Fruit fly (Drosophila melanogaster) whole organism, embryonic: ENCODE data around the gene CG31798.
A peak's percentile ranks its signal among the peaks of the same experiment; 100 is the strongest.

ENCODE experiments used
- B-H1 ChIP-seq: fragments of 200-800 bp; sonication (Bioruptor generic); IDR thresholded peaks from 3 replicates; pipeline ENCODE4 v1.3.6; 2022; ENCODE audit warnings: missing biosample characterization, missing genetic modification characterization
- CG11093 ChIP-seq: fragments of 200-800 bp; sonication (Bioruptor generic); IDR thresholded peaks from 3 replicates; pipeline ENCODE4 v1.3.6; 2022; ENCODE audit warnings: missing biosample characterization, missing genetic modification characterization
- CG12219 ChIP-seq: fragments of 200-800 bp; sonication (Bioruptor generic); optimal IDR thresholded peaks from 3 replicates; lab custom pipeline; 2018; ENCODE audit warnings: missing biosample characterization, mild to moderate bottlenecking, missing genetic modification characterization
- CG1233 ChIP-seq: fragments of 200-800 bp; sonication (Bioruptor generic); optimal IDR thresholded peaks from 4 replicates; lab custom pipeline; 2018; ENCODE audit warnings: missing biosample characterization, mild to moderate bottlenecking, missing genetic modification characterization
- CG1603 ChIP-seq: fragments of 200-800 bp; sonication (Bioruptor generic); optimal IDR thresholded peaks from 2 replicates; lab custom pipeline; 2019; ENCODE audit warnings: missing biosample characterization, mild to moderate bottlenecking, missing genetic modification characterization, moderate library complexity
- CG18262 ChIP-seq: fragments of 200-800 bp; optimal IDR thresholded peaks from 3 replicates; lab custom pipeline; 2019; ENCODE audit warnings: missing biosample characterization, mild to moderate bottlenecking, missing genetic modification characterization, moderate library complexity
- CG2889 ChIP-seq: fragments of 200-800 bp; sonication (Bioruptor generic); IDR thresholded peaks from 3 replicates; pipeline ENCODE4 v1.3.6; 2022; ENCODE audit warnings: missing biosample characterization, missing genetic modification characterization
- CG34376 ChIP-seq: fragments of 200-800 bp; sonication (Bioruptor generic); optimal IDR thresholded peaks from 2 replicates; lab custom pipeline; 2018; ENCODE audit warnings: missing biosample characterization, mild to moderate bottlenecking, missing genetic modification characterization
- CG4328 ChIP-seq: fragments of 200-800 bp; sonication (Bioruptor generic); optimal IDR thresholded peaks from 3 replicates; lab custom pipeline; 2017; ENCODE audit warnings: missing biosample characterization, missing genetic modification reagents, missing genetic modification characterization
- CG4360 ChIP-seq: fragments of 200-800 bp; sonication (Bioruptor generic); IDR thresholded peaks from 2 replicates; pipeline ENCODE4 v1.3.6; 2022; ENCODE audit warnings: missing biosample characterization, missing genetic modification characterization
- CG6272 ChIP-seq: fragments of 200-800 bp; sonication (Bioruptor generic); IDR thresholded peaks from 2 replicates; pipeline ENCODE4 v1.3.6; 2022; ENCODE audit warnings: missing biosample characterization, missing genetic modification characterization
- CG6765 ChIP-seq: fragments of 200-800 bp; sonication (Bioruptor generic); optimal IDR thresholded peaks from 3 replicates; lab custom pipeline; 2017; ENCODE audit warnings: missing biosample characterization, mild to moderate bottlenecking, missing genetic modification characterization
- CG8290 ChIP-seq, 3 experiments: fragments of 200-800 bp; sonication (Bioruptor generic); optimal IDR thresholded peaks; 2 replicates each; lab custom pipeline; 2016 to 2019; ENCODE audit warnings: missing biosample characterization in 3 of 3, missing genetic modification characterization in 3 of 3, mild to moderate bottlenecking in 2 of 3, moderate library complexity in 1 of 3
- CG9797 ChIP-seq: fragments of 200-800 bp; sonication (Bioruptor generic); optimal IDR thresholded peaks from 3 replicates; lab custom pipeline; 2018; ENCODE audit warnings: missing biosample characterization, mild to moderate bottlenecking, missing genetic modification characterization
- CoRest ChIP-seq: fragments of 200-800 bp; sonication (Bioruptor generic); optimal IDR thresholded peaks from 3 replicates; lab custom pipeline; 2018; ENCODE audit warnings: missing biosample characterization, mild to moderate bottlenecking, missing genetic modification characterization, moderate library complexity
- Deaf1 ChIP-seq: fragments of 200-800 bp; optimal IDR thresholded peaks from 3 replicates; lab custom pipeline; 2019; ENCODE audit warnings: missing biosample characterization, mild to moderate bottlenecking, missing genetic modification characterization, moderate library complexity
- E2f2 ChIP-seq: fragments of 200-800 bp; sonication (Bioruptor generic); IDR thresholded peaks from 2 replicates; pipeline ENCODE4 v1.3.6; 2022; ENCODE audit warnings: missing biosample characterization, missing genetic modification characterization
- Fer1 ChIP-seq: fragments of 200-800 bp; sonication (Bioruptor generic); optimal IDR thresholded peaks from 2 replicates; lab custom pipeline; 2017; ENCODE audit warnings: missing biosample characterization, mild to moderate bottlenecking, missing genetic modification characterization
- Fer2 ChIP-seq: fragments of 200-800 bp; sonication (Bioruptor generic); optimal IDR thresholded peaks from 2 replicates; lab custom pipeline; 2018; ENCODE audit warnings: missing biosample characterization, mild to moderate bottlenecking, missing genetic modification characterization, moderate library complexity
- Gsc ChIP-seq: fragments of 200-800 bp; sonication (Bioruptor generic); IDR thresholded peaks from 2 replicates; pipeline ENCODE4 v1.3.6; 2022; ENCODE audit warnings: missing biosample characterization, missing genetic modification characterization
- H15 ChIP-seq: fragments of 200-800 bp; sonication (Bioruptor generic); IDR thresholded peaks from 3 replicates; pipeline ENCODE4 v1.3.6; 2022; ENCODE audit warnings: missing biosample characterization, missing genetic modification characterization
- Nf-YB ChIP-seq: fragments of 200-800 bp; sonication (Bioruptor generic); optimal IDR thresholded peaks from 3 replicates; lab custom pipeline; 2019; ENCODE audit warnings: missing biosample characterization, mild to moderate bottlenecking, missing genetic modification characterization, moderate library complexity
- PHDP ChIP-seq: fragments of 200-800 bp; sonication (Bioruptor generic); optimal IDR thresholded peaks from 3 replicates; lab custom pipeline; 2018; ENCODE audit warnings: missing biosample characterization, mild to moderate bottlenecking, missing genetic modification characterization, moderate library complexity
- Ravus ChIP-seq: fragments of 200-800 bp; sonication (Bioruptor generic); IDR thresholded peaks from 2 replicates; pipeline ENCODE4 v1.3.6; 2022; ENCODE audit warnings: missing biosample characterization, missing genetic modification characterization
- Ssrp ChIP-seq: fragments of 200-800 bp; sonication (Bioruptor generic); optimal IDR thresholded peaks from 2 replicates; lab custom pipeline; 2018; ENCODE audit warnings: missing biosample characterization, mild to moderate bottlenecking, missing genetic modification characterization, moderate library complexity
- Vsx1 ChIP-seq: fragments of 200-800 bp; sonication (Bioruptor generic); optimal IDR thresholded peaks from 2 replicates; lab custom pipeline; 2017; ENCODE audit warnings: missing biosample characterization, mild to moderate bottlenecking, missing genetic modification characterization, missing genetic modification reagents
- Xrp1 ChIP-seq: fragments of 200-800 bp; sonication (Bioruptor generic); IDR thresholded peaks from 2 replicates; pipeline ENCODE4 v1.3.6; 2022; ENCODE audit warnings: missing biosample characterization, missing genetic modification characterization
- ab ChIP-seq: fragments of 200-800 bp; sonication (Bioruptor generic); optimal IDR thresholded peaks from 2 replicates; lab custom pipeline; 2016; ENCODE audit warnings: missing biosample characterization, missing genetic modification characterization
- ap ChIP-seq: fragments of 200-800 bp; sonication (Bioruptor generic); IDR thresholded peaks from 2 replicates; pipeline ENCODE4 v1.3.6; 2022; ENCODE audit warnings: missing biosample characterization, missing genetic modification characterization
- bowl ChIP-seq: fragments of 200-800 bp; sonication (Bioruptor generic); IDR thresholded peaks from 2 replicates; pipeline ENCODE4 v1.3.6; 2022; ENCODE audit warnings: missing biosample characterization, missing genetic modification characterization
- br ChIP-seq: fragments of >200 bp; optimal IDR thresholded peaks from 2 replicates; lab custom pipeline; 2017
- cg ChIP-seq: fragments of 200-800 bp; sonication (Bioruptor generic); optimal IDR thresholded peaks from 3 replicates; lab custom pipeline; 2019; ENCODE audit warnings: missing biosample characterization, mild to moderate bottlenecking, missing genetic modification characterization, moderate library complexity
- dati ChIP-seq: fragments of 200-800 bp; sonication (Bioruptor generic); IDR thresholded peaks from 2 replicates; pipeline ENCODE4 v1.3.6; 2022; ENCODE audit warnings: missing biosample characterization, missing genetic modification characterization
- ewg ChIP-seq: fragments of 200-800 bp; sonication (Bioruptor generic); optimal IDR thresholded peaks from 3 replicates; lab custom pipeline; 2017; ENCODE audit warnings: mild to moderate bottlenecking, missing biosample characterization, missing genetic modification reagents, missing genetic modification characterization
- fd64A ChIP-seq: fragments of 200-800 bp; sonication (Bioruptor generic); optimal IDR thresholded peaks from 3 replicates; lab custom pipeline; 2018; ENCODE audit warnings: missing biosample characterization, mild to moderate bottlenecking, missing genetic modification characterization
- fd96Cb ChIP-seq: fragments of 200-800 bp; sonication (Bioruptor generic); optimal IDR thresholded peaks from 2 replicates; lab custom pipeline; 2018; ENCODE audit warnings: missing biosample characterization, mild to moderate bottlenecking, missing genetic modification characterization, moderate library complexity
- gce ChIP-seq: fragments of 200-800 bp; sonication (Bioruptor generic); IDR thresholded peaks from 3 replicates; pipeline ENCODE4 v1.3.6; 2022; ENCODE audit warnings: missing biosample characterization, missing genetic modification characterization
- gcm2 ChIP-seq: fragments of 200-800 bp; sonication (Bioruptor generic); optimal IDR thresholded peaks from 2 replicates; lab custom pipeline; 2016; ENCODE audit warnings: missing biosample characterization, missing genetic modification characterization
- gsb-n ChIP-seq: fragments of 200-800 bp; sonication (Bioruptor generic); optimal IDR thresholded peaks from 3 replicates; lab custom pipeline; 2018; ENCODE audit warnings: missing biosample characterization, mild to moderate bottlenecking, missing genetic modification characterization
- hb ChIP-seq: fragments of 200-800 bp; sonication (Bioruptor generic); IDR thresholded peaks from 3 replicates; pipeline ENCODE4 v1.3.6; 2022; ENCODE audit warnings: missing biosample characterization, missing genetic modification characterization; ENCODE audit not compliant: partially characterized antibody
- hkb ChIP-seq, 2 experiments: fragments of 200-800 bp in 1 of 2; fragments of >200 bp in 1 of 2; sonication (Bioruptor generic) in 1 of 2; IDR thresholded peaks in 1 of 2; optimal IDR thresholded peaks in 1 of 2; 2 replicates each; pipeline versions ENCODE4 v1.3.6 to Lab custom; 2017 to 2022; ENCODE audit warnings: missing biosample characterization in 1 of 2, missing genetic modification characterization in 1 of 2
- kah ChIP-seq: fragments of 200-800 bp; sonication (Bioruptor generic); optimal IDR thresholded peaks from 2 replicates; lab custom pipeline; 2018; ENCODE audit warnings: missing biosample characterization, mild to moderate bottlenecking, missing genetic modification characterization
- ken ChIP-seq: fragments of 200-800 bp; sonication (Bioruptor generic); IDR thresholded peaks from 3 replicates; pipeline ENCODE4 v1.3.6; 2022; ENCODE audit warnings: missing biosample characterization, missing genetic modification characterization
- mirr ChIP-seq: fragments of 200-800 bp; sonication (Bioruptor generic); optimal IDR thresholded peaks from 3 replicates; lab custom pipeline; 2018; ENCODE audit warnings: missing biosample characterization, mild to moderate bottlenecking, missing genetic modification characterization
- pb ChIP-seq: fragments of 200-800 bp; sonication (Bioruptor generic); optimal IDR thresholded peaks from 3 replicates; lab custom pipeline; 2016; ENCODE audit warnings: missing biosample characterization, missing genetic modification characterization
- pum ChIP-seq: fragments of 200-800 bp; sonication (Bioruptor generic); optimal IDR thresholded peaks from 2 replicates; lab custom pipeline; 2016; ENCODE audit warnings: missing biosample characterization, missing genetic modification characterization
- sc ChIP-seq, 3 experiments: fragments of >200 bp in 2 of 3; fragments of 200-800 bp in 1 of 3; sonication (Bioruptor generic) in 1 of 3; optimal IDR thresholded peaks; 2 replicates in 2 of 3; 3 replicates in 1 of 3; lab custom pipeline; 2017; ENCODE audit warnings: mild to moderate bottlenecking in 1 of 3, missing biosample characterization in 1 of 3, missing genetic modification characterization in 1 of 3, missing genetic modification reagents in 1 of 3
- sisA ChIP-seq: fragments of 200-800 bp; sonication (Bioruptor generic); IDR thresholded peaks from 2 replicates; pipeline ENCODE4 v1.3.6; 2022; ENCODE audit warnings: missing biosample characterization, missing genetic modification characterization
- sob ChIP-seq: fragments of 200-800 bp; sonication (Bioruptor generic); IDR thresholded peaks from 2 replicates; pipeline ENCODE4 v1.3.6; 2022; ENCODE audit warnings: missing biosample characterization, missing genetic modification characterization
- vfl ChIP-seq: fragments of 200-800 bp; sonication (Bioruptor generic); optimal IDR thresholded peaks from 2 replicates; lab custom pipeline; 2016; ENCODE audit warnings: missing biosample characterization, missing genetic modification characterization
- wdn ChIP-seq: fragments of 200-800 bp; sonication (Bioruptor generic); IDR thresholded peaks from 2 replicates; pipeline ENCODE4 v1.3.6; 2022; ENCODE audit warnings: missing biosample characterization, missing genetic modification characterization

CG31798 gene

DNA sequence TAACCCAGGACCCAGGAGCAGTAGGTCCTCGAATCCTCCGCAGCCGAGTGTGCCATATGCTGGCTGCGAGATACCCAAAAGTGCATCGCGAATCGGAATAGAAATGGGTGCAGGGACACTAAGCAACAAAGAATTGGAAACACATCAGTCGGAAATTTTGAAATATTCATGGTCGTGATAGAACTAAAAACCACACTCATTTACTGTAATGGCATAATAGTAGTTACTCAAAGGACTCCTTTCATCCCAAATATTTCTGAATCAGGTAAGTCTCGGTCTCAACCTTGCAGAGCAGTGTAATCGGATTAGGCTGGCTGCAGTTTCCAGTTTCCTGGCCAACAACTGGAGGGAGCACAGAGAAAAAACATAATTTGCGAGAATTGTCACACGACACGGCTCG is 17.8 kb upstream of the CG31798 start (continued):
- TF ChIP-seq dati (GFP tag; lab: Robert Waterston, UW), result no peak
- TF ChIP-seq ewg (GFP tag; lab: Kevin White, UChicago), result peak; percentile 1
- no peak for TF ChIP-seq CG8290 (GFP tag; optimal IDR thresholded peaks at IDR 0.05; lab: Kevin White, UChicago)
- TF ChIP-seq CG8290 (tag; optimal IDR thresholded peaks at IDR 0.05; lab: Kevin White, UChicago), result peak in 1 of 2 experiments; percentile 2
- TF ChIP-seq CoRest (tag; lab: Kevin White, UChicago), result peak; percentile 33
- no peak for TF ChIP-seq CG1233 (GFP tag; lab: Kevin White, UChicago)
- TF ChIP-seq CG4328 (GFP tag; lab: Kevin White, UChicago), result no peak
- TF ChIP-seq Vsx1 (GFP tag; lab: Kevin White, UChicago), result no peak
- TF ChIP-seq Deaf1 (tag; lab: Kevin White, UChicago), result no peak
- TF ChIP-seq CG2889, result peak; percentile 59; the same call in 1 of the 3 replicates
- TF ChIP-seq sisA (GFP tag; lab: Robert Waterston, UW), result no peak; the same call in 1 of the 2 replicates
- TF ChIP-seq CG6765, result no peak
- TF ChIP-seq ap (GFP tag; lab: Robert Waterston, UW), result no peak
- peak; percentile 73 for TF ChIP-seq CG1603 (tag; lab: Kevin White, UChicago)
- TF ChIP-seq fd96Cb, result peak; percentile 48
- TF ChIP-seq br (lab: Kevin White, UChicago), result no peak
- TF ChIP-seq ken, result peak; percentile 58; the same call in 2 of the 3 replicates
- TF ChIP-seq fd64A (GFP tag; lab: Kevin White, UChicago), result no peak
- TF ChIP-seq cg (GFP tag; lab: Kevin White, UChicago), result no peak
- no peak for TF ChIP-seq vfl
- no peak for TF ChIP-seq wdn (GFP tag; lab: Robert Waterston, UW)
- TF ChIP-seq B-H1 (GFP tag; lab: Robert Waterston, UW), result no peak
- 0 out of 3 replicates have a peak, but pooled peaks have one; percentile 30 for TF ChIP-seq CG11093 (GFP tag; lab: Robert Waterston, UW)
- TF ChIP-seq bowl (GFP tag; lab: Robert Waterston, UW), result no peak
- peak; percentile 13 for TF ChIP-seq CG12219
- TF ChIP-seq Ssrp (tag; lab: Kevin White, UChicago), result peak; percentile 18
- peak; percentile 68 for TF ChIP-seq CG18262
- TF ChIP-seq gcm2 (GFP tag; lab: Kevin White, UChicago), result no peak
- no peak for TF ChIP-seq hb (GFP tag; lab: Robert Waterston, UW)
- TF ChIP-seq CG34376, result no peak
- peak; percentile 34 for TF ChIP-seq gsb-n (tag; lab: Kevin White, UChicago)
- no peak for TF ChIP-seq Fer1 (GFP tag; lab: Kevin White, UChicago)
- TF ChIP-seq ab, result no peak
- no peak for TF ChIP-seq pb (GFP tag; lab: Kevin White, UChicago)
- no peak for TF ChIP-seq sc (optimal IDR thresholded peaks at IDR 0.05; lab: Kevin White, UChicago)
- TF ChIP-seq sc (GFP tag; optimal IDR thresholded peaks at IDR 0.05; lab: Kevin White, UChicago), result no peak
- TF ChIP-seq CG9797, result no peak
- peak; percentile 34; the same call in 1 of the 3 replicates for TF ChIP-seq H15 (GFP tag; lab: Robert Waterston, UW)
- TF ChIP-seq gce (GFP tag; lab: Robert Waterston, UW), result no peak
- no peak for TF ChIP-seq Gsc (GFP tag; lab: Robert Waterston, UW)
- TF ChIP-seq E2f2, result peak; percentile 20; the same call in 1 of the 2 replicates
- no peak for TF ChIP-seq pum
- no peak for TF ChIP-seq Ravus (GFP tag; lab: Robert Waterston, UW)
- TF ChIP-seq hkb (optimal IDR thresholded peaks at IDR 0.05; lab: Kevin White, UChicago), result no peak
- TF ChIP-seq hkb (GFP tag; IDR thresholded peaks at IDR 0.05; lab: Robert Waterston, UW), result no peak
- no peak for TF ChIP-seq CG4360 (GFP tag; lab: Robert Waterston, UW)
- no peak; the same call in 1 of the 2 replicates for TF ChIP-seq sob (GFP tag; lab: Robert Waterston, UW)
- no peak for TF ChIP-seq Nf-YB (GFP tag; lab: Kevin White, UChicago)
- TF ChIP-seq kah (GFP tag; lab: Kevin White, UChicago), result no peak
- no peak for TF ChIP-seq CG6272
- no peak for TF ChIP-seq Fer2 (tag; lab: Kevin White, UChicago)
- no peak for TF ChIP-seq mirr (GFP tag; lab: Kevin White, UChicago)
- no peak for TF ChIP-seq PHDP (tag; lab: Kevin White, UChicago)
- peak; percentile 78 for TF ChIP-seq Xrp1 (GFP tag; lab: Robert Waterston, UW)
